Worm (Caenorhabditis elegans): ENCODE results near the gene ZC487.1.

The ZC487.1 gene

ce11 chrV:6762361-6762760 lies 35.0 kb downstream of the ZC487.1 start, which contains the start of gene T25F10.4:
Gene T25F10.4 (minus strand): TSS chrV:6762461.
- TF ChIP-seq med-1 (GFP tag; optimal IDR thresholded peaks at IDR 0.05; ENCODE audit: insufficient read depth) (no peak), ztf-29 (GFP tag; IDR thresholded peaks at IDR 0.05) (no peak), cog-1 (tag; optimal IDR thresholded peaks at IDR 0.05) (no peak), flt-1 (GFP tag; IDR thresholded peaks at IDR 0.05) (no peak), T22C8.4 (GFP tag; IDR thresholded peaks at IDR 0.05) (no peak), klf-2 (GFP tag; conservative IDR thresholded peaks at IDR 0.05) (no peak), ztf-23 (GFP tag; IDR thresholded peaks at IDR 0.05) (no peak), tab-1 (GFP tag; IDR thresholded peaks at IDR 0.05) (no peak), ref-1 (GFP tag; conservative IDR thresholded peaks at IDR 0.05) (no peak)

ce11 chrV:6764972-6765371 lies 37.6 kb downstream of the ZC487.1 start, which contains the start of gene bbs-8:
Gene bbs-8 (minus strand): TSS chrV:6765072.
- TF ChIP-seq ref-1 (GFP tag; conservative IDR thresholded peaks at IDR 0.05) = no peak
- 0 out of 2 replicates have a peak, but pooled peaks have one; percentile 2 for TF ChIP-seq ztf-23 (GFP tag; IDR thresholded peaks at IDR 0.05)

ce11 chrV:6767576-6767975 lies 40.3 kb downstream of the ZC487.1 start:
- TF ChIP-seq ztf-29 (GFP tag; IDR thresholded peaks at IDR 0.05) = no peak
- no peak for TF ChIP-seq cog-1 (tag; optimal IDR thresholded peaks at IDR 0.05)
- no peak for TF ChIP-seq klf-2 (GFP tag; conservative IDR thresholded peaks at IDR 0.05)
- no peak for TF ChIP-seq T22C8.4 (GFP tag; IDR thresholded peaks at IDR 0.05)
- TF ChIP-seq tab-1 (GFP tag; IDR thresholded peaks at IDR 0.05) = no peak
- TF ChIP-seq ztf-23 (GFP tag; IDR thresholded peaks at IDR 0.05) = no peak
- TF ChIP-seq ref-1 (GFP tag; conservative IDR thresholded peaks at IDR 0.05) = no peak
- no peak for TF ChIP-seq flt-1 (GFP tag; IDR thresholded peaks at IDR 0.05)

DNA sequence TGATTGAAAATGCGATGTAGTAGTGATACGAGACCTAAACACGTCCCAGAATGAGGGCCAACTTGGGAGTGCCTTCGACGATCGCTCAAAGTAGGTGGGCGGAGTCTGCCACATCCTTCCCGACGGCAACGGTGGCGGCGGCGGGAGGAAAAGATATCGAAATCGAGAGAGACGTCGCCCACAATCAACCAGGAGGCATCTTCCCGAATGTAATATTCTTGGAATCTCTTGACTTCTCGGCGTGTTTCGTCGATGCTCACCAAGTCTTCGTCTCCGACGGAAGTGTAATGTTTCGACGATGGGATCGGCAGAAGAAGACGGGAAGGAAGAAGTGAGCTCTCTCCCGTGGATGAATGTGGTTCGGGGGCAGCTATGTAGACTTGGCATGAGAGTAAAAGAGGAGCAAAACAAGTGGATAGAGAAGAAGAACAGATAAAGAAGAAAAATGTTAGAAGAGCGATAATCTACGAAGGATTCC lies 41.2 kb downstream of the ZC487.1 start, which contains the start of the genes T25F10.1 and clik-1:
Gene T25F10.1, plus strand, starts transcription at position 51 of the 478 bp plus-strand sequence.
Gene clik-1, minus strand, starts transcription at position 281 of the 478 bp plus-strand sequence.
- TF ChIP-seq klf-2 (GFP tag; conservative IDR thresholded peaks at IDR 0.05) (no peak), ztf-29 (GFP tag; IDR thresholded peaks at IDR 0.05) (no peak), T22C8.4 (GFP tag; IDR thresholded peaks at IDR 0.05) (no peak), tab-1 (GFP tag; IDR thresholded peaks at IDR 0.05) (no peak), flt-1 (GFP tag; IDR thresholded peaks at IDR 0.05) (no peak)

DNA sequence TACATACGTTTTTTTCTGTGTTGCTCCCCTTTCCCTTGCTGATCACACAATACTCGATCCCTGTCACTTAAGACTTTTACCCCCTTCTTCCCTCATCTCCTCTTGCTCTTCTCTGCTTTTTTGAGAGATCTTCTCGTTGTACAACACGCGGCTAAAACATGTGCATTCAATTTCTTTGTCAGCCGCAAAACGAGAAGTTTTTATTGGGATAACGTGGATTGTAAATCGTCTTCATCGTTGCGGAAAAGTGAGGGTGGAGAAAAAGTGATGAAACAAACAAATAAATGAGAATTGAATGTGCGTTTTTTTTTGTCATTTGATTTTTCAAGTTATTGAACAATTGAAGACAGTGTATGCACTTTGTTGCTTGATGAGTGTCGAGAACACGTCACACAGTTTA lies 42.1 kb downstream of the ZC487.1 start:
- TF ChIP-seq T22C8.4 (GFP tag; IDR thresholded peaks at IDR 0.05) = no peak
- no peak for TF ChIP-seq cog-1 (tag; optimal IDR thresholded peaks at IDR 0.05)
- no peak for TF ChIP-seq tab-1 (GFP tag; IDR thresholded peaks at IDR 0.05)
- TF ChIP-seq ztf-23 (GFP tag; IDR thresholded peaks at IDR 0.05) = no peak
- TF ChIP-seq ztf-29 (GFP tag; IDR thresholded peaks at IDR 0.05) = no peak
- no peak for TF ChIP-seq med-1 (GFP tag; optimal IDR thresholded peaks at IDR 0.05; ENCODE audit: insufficient read depth)

DNA sequence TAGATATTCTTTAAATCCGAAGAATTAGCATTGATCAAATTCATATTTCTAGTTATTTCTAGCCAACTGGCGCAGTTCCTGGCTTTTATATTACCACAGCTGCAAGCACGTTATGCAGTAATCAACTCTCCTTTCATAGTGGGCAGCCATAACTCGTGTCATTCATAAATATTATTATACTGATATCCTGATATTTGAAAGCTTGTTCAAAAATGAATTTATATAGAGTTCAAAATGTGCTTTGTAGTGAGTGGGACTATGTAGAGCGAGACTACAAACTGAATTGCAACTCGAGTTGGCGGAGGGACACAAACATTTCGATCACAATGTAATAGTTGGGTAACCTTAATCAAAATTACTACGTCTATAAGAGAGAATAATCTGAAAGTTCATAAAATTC lies 44.3 kb downstream of the ZC487.1 start, which contains the start of gene srh-30:
Gene srh-30, minus strand, starts transcription at position 101 of the 400 bp plus-strand sequence.
- TF ChIP-seq cog-1 (tag; optimal IDR thresholded peaks at IDR 0.05) = no peak
- no peak for TF ChIP-seq ztf-23 (GFP tag; IDR thresholded peaks at IDR 0.05)
- no peak for TF ChIP-seq klf-2 (GFP tag; conservative IDR thresholded peaks at IDR 0.05)

ce11 chrV:6773735-6774134 lies 46.4 kb downstream of the ZC487.1 start, which contains the start of gene ZC404.16:
Gene ZC404.16 (minus strand): TSS chrV:6773835.
- no peak for TF ChIP-seq ztf-29 (GFP tag; IDR thresholded peaks at IDR 0.05)

ce11 chrV:6775708-6776107 lies 48.4 kb downstream of the ZC487.1 start, which contains the start of gene srh-28:
Gene srh-28 (minus strand): TSS chrV:6775808.
- TF ChIP-seq klf-2 (GFP tag; conservative IDR thresholded peaks at IDR 0.05) = no peak
- TF ChIP-seq tab-1 (GFP tag; IDR thresholded peaks at IDR 0.05) = no peak

DNA sequence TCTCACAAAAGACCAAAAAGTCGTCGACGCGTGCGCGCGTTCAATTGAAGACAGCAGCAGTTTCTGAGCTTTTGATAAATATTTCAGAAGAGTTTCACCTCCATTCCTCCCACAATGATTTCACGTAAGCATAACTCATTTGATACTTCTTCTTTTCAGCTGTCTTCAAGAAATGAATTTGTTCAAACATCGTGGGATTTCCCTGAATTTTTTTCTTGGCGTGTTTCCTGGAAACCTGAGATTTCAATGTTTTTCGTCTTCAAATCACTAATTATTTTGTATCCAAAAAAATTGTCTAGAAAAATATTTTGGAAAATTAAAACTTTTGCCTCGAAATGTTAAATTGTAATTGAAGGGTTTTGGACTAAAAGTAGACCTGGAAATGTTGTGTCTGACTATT lies 51.1 kb downstream of the ZC487.1 start:
- TF ChIP-seq ztf-29 (GFP tag; IDR thresholded peaks at IDR 0.05) (no peak), tab-1 (GFP tag; IDR thresholded peaks at IDR 0.05) (no peak), flt-1 (GFP tag; IDR thresholded peaks at IDR 0.05) (no peak), ref-1 (GFP tag; conservative IDR thresholded peaks at IDR 0.05) (no peak), klf-2 (GFP tag; conservative IDR thresholded peaks at IDR 0.05) (no peak), med-1 (GFP tag; optimal IDR thresholded peaks at IDR 0.05; ENCODE audit: insufficient read depth) (no peak), T22C8.4 (GFP tag; IDR thresholded peaks at IDR 0.05) (no peak), ztf-23 (GFP tag; IDR thresholded peaks at IDR 0.05) (no peak), cog-1 (tag; optimal IDR thresholded peaks at IDR 0.05) (no peak)
